Fruit fly (Drosophila melanogaster) whole organism, embryonic: ENCODE measurements around the gene dx.
A peak's percentile ranks its signal among the peaks of the same experiment; 100 is the strongest.

Source experiments
- Bdp1 ChIP-seq: fragments of 200-800 bp; sonication (Bioruptor generic); optimal IDR thresholded peaks from 3 replicates; lab custom pipeline; 2016; ENCODE audit warnings: missing biosample characterization, missing genetic modification characterization
- CG10209 ChIP-seq: fragments of 200-800 bp; sonication (Bioruptor generic); optimal IDR thresholded peaks from 3 replicates; lab custom pipeline; 2017; ENCODE audit warnings: missing biosample characterization, mild to moderate bottlenecking, missing genetic modification characterization, missing genetic modification reagents
- CG10321 ChIP-seq: fragments of 200-800 bp; sonication (Bioruptor generic); IDR thresholded peaks from 2 replicates; pipeline ENCODE4 v1.3.6; 2022; ENCODE audit warnings: missing biosample characterization, missing genetic modification characterization
- CG11085 ChIP-seq: fragments of 200-800 bp; sonication (Bioruptor generic); IDR thresholded peaks from 2 replicates; pipeline ENCODE4 v1.3.6; 2022; ENCODE audit warnings: missing biosample characterization, missing genetic modification characterization
- CG11696 ChIP-seq: fragments of 200-800 bp; sonication (Bioruptor generic); IDR thresholded peaks from 2 replicates; pipeline ENCODE4 v1.3.6; 2022; ENCODE audit warnings: missing biosample characterization, missing genetic modification characterization
- CG12744 ChIP-seq: fragments of 200-800 bp; sonication (Bioruptor generic); optimal IDR thresholded peaks from 2 replicates; lab custom pipeline; 2016; ENCODE audit warnings: missing biosample characterization, missing genetic modification characterization
- CG14860 ChIP-seq: fragments of 200-800 bp; sonication (Bioruptor generic); IDR thresholded peaks from 3 replicates; pipeline ENCODE4 v1.3.6; 2022; ENCODE audit warnings: missing biosample characterization, missing genetic modification characterization; ENCODE audit not compliant: partially characterized antibody
- CG15479 ChIP-seq: fragments of 200-800 bp; sonication (Bioruptor generic); optimal IDR thresholded peaks from 3 replicates; lab custom pipeline; 2019; ENCODE audit warnings: missing biosample characterization, mild to moderate bottlenecking, missing genetic modification characterization, moderate library complexity
- CG1602 ChIP-seq: fragments of 200-800 bp; sonication (Bioruptor generic); optimal IDR thresholded peaks from 3 replicates; lab custom pipeline; 2016; ENCODE audit warnings: missing biosample characterization, missing genetic modification characterization
- CG16863 ChIP-seq: fragments of 200-800 bp; sonication (Bioruptor generic); optimal IDR thresholded peaks from 3 replicates; lab custom pipeline; 2016; ENCODE audit warnings: missing biosample characterization, missing genetic modification characterization
- CG2129 ChIP-seq: fragments of 200-800 bp; sonication (Bioruptor generic); IDR thresholded peaks from 2 replicates; pipeline ENCODE4 v1.3.6; 2022; ENCODE audit warnings: missing biosample characterization, missing genetic modification characterization; ENCODE audit not compliant: partially characterized antibody
- CG2712 ChIP-seq: fragments of 200-800 bp; optimal IDR thresholded peaks from 3 replicates; lab custom pipeline; 2019; ENCODE audit warnings: missing biosample characterization, mild to moderate bottlenecking, missing genetic modification characterization, moderate library complexity
- CG3847 ChIP-seq: fragments of 200-800 bp; sonication (Bioruptor generic); IDR thresholded peaks from 2 replicates; pipeline ENCODE4 v1.3.6; 2022; ENCODE audit warnings: missing biosample characterization, missing genetic modification characterization
- CG4424 ChIP-seq: fragments of 200-800 bp; sonication (Bioruptor generic); optimal IDR thresholded peaks from 3 replicates; lab custom pipeline; 2016; ENCODE audit warnings: missing biosample characterization, missing genetic modification characterization
- CG4854 ChIP-seq: fragments of 200-800 bp; sonication (Bioruptor generic); optimal IDR thresholded peaks from 2 replicates; lab custom pipeline; 2016; ENCODE audit warnings: missing biosample characterization, missing genetic modification characterization, inconsistent platforms
- CG7357 ChIP-seq: fragments of 200-800 bp; sonication (Bioruptor generic); IDR thresholded peaks from 3 replicates; pipeline ENCODE4 v1.3.6; 2022; ENCODE audit warnings: missing biosample characterization, missing genetic modification characterization
- CG7556 ChIP-seq: fragments of 200-800 bp; sonication (Bioruptor generic); optimal IDR thresholded peaks from 2 replicates; lab custom pipeline; 2017; ENCODE audit warnings: missing biosample characterization, mild to moderate bottlenecking, missing genetic modification characterization
- CG8765 ChIP-seq: fragments of 200-800 bp; sonication (Bioruptor generic); IDR thresholded peaks from 2 replicates; pipeline ENCODE4 v1.3.6; 2022; ENCODE audit warnings: missing biosample characterization, missing genetic modification characterization
- CG9437 ChIP-seq: fragments of 200-800 bp; sonication (Bioruptor generic); optimal IDR thresholded peaks from 2 replicates; lab custom pipeline; 2018; ENCODE audit warnings: missing biosample characterization, mild to moderate bottlenecking, missing genetic modification characterization
- CoRest ChIP-seq: fragments of 200-800 bp; sonication (Bioruptor generic); optimal IDR thresholded peaks from 3 replicates; lab custom pipeline; 2018; ENCODE audit warnings: missing biosample characterization, mild to moderate bottlenecking, missing genetic modification characterization, moderate library complexity
- E2f1 ChIP-seq: fragments of 200-800 bp; sonication (Bioruptor generic); IDR thresholded peaks from 2 replicates; pipeline ENCODE4 v1.3.6; 2022; ENCODE audit warnings: missing biosample characterization, missing genetic modification characterization
- Jarid2 ChIP-seq: fragments of 200-800 bp; sonication (Bioruptor generic); optimal IDR thresholded peaks from 3 replicates; lab custom pipeline; 2017; ENCODE audit warnings: mild to moderate bottlenecking, missing biosample characterization, missing genetic modification reagents, missing genetic modification characterization
- Max ChIP-seq: fragments of 200-800 bp; sonication (Bioruptor generic); optimal IDR thresholded peaks from 2 replicates; lab custom pipeline; 2016; ENCODE audit warnings: missing biosample characterization, mild to moderate bottlenecking, missing genetic modification characterization
- Nf-YA ChIP-seq: fragments of 200-800 bp; sonication (Bioruptor generic); IDR thresholded peaks from 2 replicates; pipeline ENCODE4 v1.3.6; 2022; ENCODE audit warnings: missing biosample characterization, missing genetic modification characterization
- Pdp1 ChIP-seq, 2 experiments: fragments of 200-800 bp; sonication (Bioruptor generic); optimal IDR thresholded peaks; 3 replicates each; lab custom pipeline; 2016; ENCODE audit warnings: missing biosample characterization in 2 of 2, missing genetic modification characterization in 2 of 2, mild to moderate bottlenecking in 1 of 2, moderate library complexity in 1 of 2
- Rx ChIP-seq: fragments of 200-800 bp; sonication (Bioruptor generic); IDR thresholded peaks from 2 replicates; pipeline ENCODE4 v1.3.6; 2022; ENCODE audit warnings: missing biosample characterization, missing genetic modification characterization
- Vsx1 ChIP-seq: fragments of 200-800 bp; sonication (Bioruptor generic); optimal IDR thresholded peaks from 2 replicates; lab custom pipeline; 2017; ENCODE audit warnings: missing biosample characterization, mild to moderate bottlenecking, missing genetic modification characterization, missing genetic modification reagents
- YL-1 ChIP-seq: fragments of 200-800 bp; sonication (Bioruptor generic); optimal IDR thresholded peaks from 3 replicates; lab custom pipeline; 2017; ENCODE audit warnings: missing biosample characterization, mild to moderate bottlenecking, missing genetic modification characterization
- amos ChIP-seq: fragments of 200-800 bp; sonication (Bioruptor generic); IDR thresholded peaks from 2 replicates; pipeline ENCODE4 v1.3.6; 2022; ENCODE audit warnings: missing biosample characterization, missing genetic modification characterization; ENCODE audit not compliant: partially characterized antibody
- ara ChIP-seq: fragments of 200-800 bp; sonication (Bioruptor generic); IDR thresholded peaks from 2 replicates; pipeline ENCODE4 v1.3.6; 2022; ENCODE audit warnings: missing biosample characterization, missing genetic modification characterization
- ash1 ChIP-seq: fragments of 200-800 bp; sonication (Bioruptor generic); optimal IDR thresholded peaks from 2 replicates; lab custom pipeline; 2018; ENCODE audit warnings: missing biosample characterization, mild to moderate bottlenecking, missing genetic modification characterization
- bigmax ChIP-seq: fragments of 200-800 bp; sonication (Bioruptor generic); optimal IDR thresholded peaks from 2 replicates; lab custom pipeline; 2018; ENCODE audit warnings: missing biosample characterization, mild to moderate bottlenecking, missing genetic modification characterization
- bsh ChIP-seq, 2 experiments: fragments of 200-800 bp; sonication (Bioruptor generic); optimal IDR thresholded peaks; 2 replicates each; lab custom pipeline; 2017 to 2018; ENCODE audit warnings: mild to moderate bottlenecking in 2 of 2, missing biosample characterization in 2 of 2, missing genetic modification characterization in 2 of 2, moderate library complexity in 1 of 2
- cad ChIP-seq: fragments of >200 bp; optimal IDR thresholded peaks from 2 replicates; lab custom pipeline; 2017; ENCODE audit warnings: missing biosample characterization, missing genetic modification characterization
- chm ChIP-seq: fragments of 200-800 bp; sonication (Bioruptor generic); IDR thresholded peaks from 2 replicates; pipeline ENCODE4 v1.3.6; 2022; ENCODE audit warnings: missing biosample characterization, missing genetic modification characterization
- dysf ChIP-seq: fragments of 200-800 bp; sonication (Bioruptor generic); IDR thresholded peaks from 3 replicates; pipeline ENCODE4 v1.3.6; 2022; ENCODE audit warnings: missing biosample characterization, missing genetic modification characterization
- gro ChIP-seq: fragments of 200-800 bp; sonication (Bioruptor generic); optimal IDR thresholded peaks from 2 replicates; lab custom pipeline; 2016; ENCODE audit warnings: missing biosample characterization, missing genetic modification characterization
- gt ChIP-seq: fragments of 200-800 bp; sonication (Bioruptor generic); IDR thresholded peaks from 2 replicates; pipeline ENCODE4 v1.3.6; 2022; ENCODE audit warnings: missing biosample characterization, missing genetic modification characterization
- jigr1 ChIP-seq: fragments of 200-800 bp; sonication (Bioruptor generic); IDR thresholded peaks from 3 replicates; pipeline ENCODE4 v1.3.6; 2022; ENCODE audit warnings: missing biosample characterization, missing genetic modification characterization
- lmd ChIP-seq: fragments of 200-800 bp; sonication (Bioruptor generic); IDR thresholded peaks from 2 replicates; pipeline ENCODE4 v1.3.6; 2022; ENCODE audit warnings: missing biosample characterization, missing genetic modification characterization
- p53 ChIP-seq: fragments of 200-800 bp; sonication (Bioruptor generic); optimal IDR thresholded peaks from 2 replicates; lab custom pipeline; 2016; ENCODE audit warnings: missing biosample characterization, missing genetic modification characterization
- pb ChIP-seq: fragments of 200-800 bp; sonication (Bioruptor generic); optimal IDR thresholded peaks from 3 replicates; lab custom pipeline; 2016; ENCODE audit warnings: missing biosample characterization, missing genetic modification characterization
- phol ChIP-seq: fragments of 200-800 bp; sonication (Bioruptor generic); optimal IDR thresholded peaks from 3 replicates; lab custom pipeline; 2018; ENCODE audit warnings: missing biosample characterization, mild to moderate bottlenecking, missing genetic modification characterization, moderate library complexity
- sens ChIP-seq: fragments of 200-800 bp; sonication (Bioruptor generic); peaks from one replicate; lab custom pipeline; 2016; ENCODE audit warnings: missing biosample characterization, missing genetic modification characterization
- seq ChIP-seq: fragments of 200-800 bp; sonication (Bioruptor generic); IDR thresholded peaks from 2 replicates; pipeline ENCODE4 v1.3.6; 2022; ENCODE audit warnings: missing biosample characterization, missing genetic modification characterization
- tgo ChIP-seq: fragments of 200-800 bp; sonication (Bioruptor generic); IDR thresholded peaks from 3 replicates; pipeline ENCODE4 v1.3.6; 2022; ENCODE audit warnings: missing biosample characterization, missing genetic modification characterization
- trem ChIP-seq: fragments of 200-800 bp; optimal IDR thresholded peaks from 3 replicates; lab custom pipeline; 2019; ENCODE audit warnings: missing biosample characterization, mild to moderate bottlenecking, missing genetic modification characterization, moderate library complexity
- yki ChIP-seq: fragments of >200 bp; optimal IDR thresholded peaks from 3 replicates; lab custom pipeline; 2018

The dx gene

DNA sequence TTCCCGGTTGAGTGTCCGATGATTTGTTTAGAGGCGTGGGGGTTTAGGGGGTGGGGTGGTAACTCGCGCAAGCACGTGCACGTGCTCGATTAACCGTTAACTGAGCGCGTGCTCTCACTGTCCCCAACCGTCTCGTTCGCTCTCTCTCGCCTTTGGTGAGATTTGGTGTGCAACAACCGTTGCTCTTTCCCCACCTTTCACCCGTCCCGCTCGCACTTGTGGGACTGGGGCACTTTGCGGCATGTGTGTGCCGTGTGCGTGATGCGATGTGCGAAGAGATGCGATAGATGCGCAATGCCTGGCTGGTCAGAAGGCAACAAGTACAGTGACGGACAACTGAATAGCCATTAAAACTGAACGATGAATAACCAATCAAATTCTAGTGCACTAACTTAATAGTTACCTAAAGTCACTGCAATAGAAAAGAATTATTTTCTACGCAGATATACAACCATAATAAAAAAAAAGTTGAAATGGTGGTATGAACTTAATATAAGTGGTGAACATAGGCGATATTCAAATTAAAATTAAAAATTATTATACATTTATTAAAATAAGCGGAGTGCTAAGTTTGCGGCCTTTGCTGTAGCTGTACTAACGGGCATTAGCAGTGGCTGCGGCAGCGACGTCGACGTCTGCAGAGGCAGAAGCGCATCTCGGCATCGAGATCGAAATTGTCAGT lies 37.6 kb downstream of the dx start (continued):
- TF ChIP-seq CG4424 (GFP tag; lab: Kevin White, UChicago) = peak; percentile 86
- TF ChIP-seq CG7556 (GFP tag; lab: Kevin White, UChicago) = peak; percentile 92
- TF ChIP-seq CG4854 (GFP tag; lab: Kevin White, UChicago) = peak; percentile 49
- peak; percentile 85 for TF ChIP-seq seq (GFP tag; lab: Robert Waterston, UW)
- TF ChIP-seq amos (GFP tag; lab: Robert Waterston, UW) = no peak
- TF ChIP-seq CG1602 (GFP tag; lab: Kevin White, UChicago) = peak; percentile 77
- no peak for TF ChIP-seq cad (GFP tag; lab: Kevin White, UChicago)
- peak; percentile 84 for TF ChIP-seq CG9437 (GFP tag; lab: Kevin White, UChicago)
- TF ChIP-seq Nf-YA (GFP tag; lab: Robert Waterston, UW) = 0 out of 2 replicates have a peak, but pooled peaks have one; percentile 25
- TF ChIP-seq bigmax (GFP tag; lab: Kevin White, UChicago) = peak; percentile 16
- peak; percentile 94 for TF ChIP-seq phol (tag; lab: Kevin White, UChicago)
- peak; percentile 62; the same call in 1 of the 2 replicates for TF ChIP-seq chm (GFP tag; lab: Robert Waterston, UW)
- TF ChIP-seq ash1 (GFP tag; lab: Kevin White, UChicago) = no peak
- no peak for TF ChIP-seq CG14860
- TF ChIP-seq yki (lab: Kevin White, UChicago) = no peak
- no peak for TF ChIP-seq CG12744 (GFP tag; lab: Kevin White, UChicago)
- peak; percentile 74 for TF ChIP-seq Vsx1 (GFP tag; lab: Kevin White, UChicago)
- no peak for TF ChIP-seq CG2129
- no peak for TF ChIP-seq Bdp1 (GFP tag; lab: Kevin White, UChicago)
- TF ChIP-seq gt (GFP tag; lab: Robert Waterston, UW) = peak; percentile 63
- peak; percentile 41; the same call in 1 of the 2 replicates for TF ChIP-seq CG10321 (GFP tag; lab: Robert Waterston, UW)
- TF ChIP-seq CG15479 (GFP tag; lab: Kevin White, UChicago) = no peak
- TF ChIP-seq gro (GFP tag; lab: Kevin White, UChicago) = no peak

DNA sequence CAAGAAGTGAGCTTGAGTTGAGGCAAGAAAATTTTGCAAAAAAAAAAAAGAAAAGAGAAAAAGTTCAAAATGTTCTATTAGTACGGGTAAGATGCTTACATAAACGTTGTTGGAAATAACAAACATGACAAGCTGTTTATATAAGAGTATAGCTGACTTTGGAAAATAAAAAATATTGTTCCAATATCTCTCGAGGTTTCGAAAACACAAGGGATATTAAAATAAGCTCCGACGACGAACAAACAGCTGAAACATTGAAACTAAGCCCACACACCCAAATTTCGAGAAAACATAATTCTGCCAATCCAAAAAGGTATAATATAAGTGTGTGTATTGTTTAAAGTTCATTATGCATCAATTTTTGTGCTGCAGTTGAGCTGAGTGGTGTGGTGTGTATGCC lies 40.0 kb downstream of the dx start:
- TF ChIP-seq Pdp1 (GFP tag; optimal IDR thresholded peaks at IDR 0.05; lab: Kevin White, UChicago) = peak in 1 of 2 experiments; percentile 3
- no peak for TF ChIP-seq CG16863 (GFP tag; lab: Kevin White, UChicago)
- TF ChIP-seq sens (GFP tag; lab: Kevin White, UChicago) = peak; percentile 31
- TF ChIP-seq, all 482 proteins: peak for 2

- TF ChIP-seq pb (GFP tag; lab: Kevin White, UChicago) (no peak), CG7357 (peak; percentile 37; the same call in 1 of the 3 replicates), YL-1 (no peak), CG10209 (GFP tag; lab: Kevin White, UChicago) (peak; percentile 21), p53 (GFP tag; lab: Kevin White, UChicago) (no peak), CG3847 (GFP tag; lab: Robert Waterston, UW) (peak; percentile 35; the same call in 1 of the 2 replicates), CG2712 (tag; lab: Kevin White, UChicago) (peak; percentile 28), Rx (GFP tag; lab: Robert Waterston, UW) (0 out of 2 replicates have a peak, but pooled peaks have one; percentile 38), bsh (GFP tag; optimal IDR thresholded peaks at IDR 0.05; lab: Kevin White, UChicago) (peak in 1 of 2 experiments; percentile 18), CG12744 (GFP tag; lab: Kevin White, UChicago) (no peak), tgo (GFP tag; lab: Robert Waterston, UW) (peak; percentile 49; the same call in 2 of the 3 replicates), CG8765 (GFP tag; lab: Robert Waterston, UW) (no peak), CoRest (tag; lab: Kevin White, UChicago) (peak; percentile 12), CG11085 (GFP tag; lab: Robert Waterston, UW) (no peak), Max (GFP tag; lab: Kevin White, UChicago) (no peak), jigr1 (GFP tag; lab: Robert Waterston, UW) (0 out of 3 replicates have a peak, but pooled peaks have one; percentile 15), dysf (peak; percentile 56; the same call in 2 of the 3 replicates), E2f1 (GFP tag; lab: Robert Waterston, UW) (peak; percentile 54; the same call in 1 of the 2 replicates), trem (tag; lab: Kevin White, UChicago) (no peak), CG11696 (GFP tag; lab: Robert Waterston, UW) (no peak), Jarid2 (GFP tag; lab: Kevin White, UChicago) (no peak), ara (GFP tag; lab: Robert Waterston, UW) (no peak), lmd (peak; percentile 41; the same call in 1 of the 2 replicates)
Measured at dm6 chrX:6574488-6574887, 40.7 kb downstream of the dx start.
